Fruit fly (Drosophila melanogaster): Measurements from ENCODE around the gene Drsl6.

DNA sequence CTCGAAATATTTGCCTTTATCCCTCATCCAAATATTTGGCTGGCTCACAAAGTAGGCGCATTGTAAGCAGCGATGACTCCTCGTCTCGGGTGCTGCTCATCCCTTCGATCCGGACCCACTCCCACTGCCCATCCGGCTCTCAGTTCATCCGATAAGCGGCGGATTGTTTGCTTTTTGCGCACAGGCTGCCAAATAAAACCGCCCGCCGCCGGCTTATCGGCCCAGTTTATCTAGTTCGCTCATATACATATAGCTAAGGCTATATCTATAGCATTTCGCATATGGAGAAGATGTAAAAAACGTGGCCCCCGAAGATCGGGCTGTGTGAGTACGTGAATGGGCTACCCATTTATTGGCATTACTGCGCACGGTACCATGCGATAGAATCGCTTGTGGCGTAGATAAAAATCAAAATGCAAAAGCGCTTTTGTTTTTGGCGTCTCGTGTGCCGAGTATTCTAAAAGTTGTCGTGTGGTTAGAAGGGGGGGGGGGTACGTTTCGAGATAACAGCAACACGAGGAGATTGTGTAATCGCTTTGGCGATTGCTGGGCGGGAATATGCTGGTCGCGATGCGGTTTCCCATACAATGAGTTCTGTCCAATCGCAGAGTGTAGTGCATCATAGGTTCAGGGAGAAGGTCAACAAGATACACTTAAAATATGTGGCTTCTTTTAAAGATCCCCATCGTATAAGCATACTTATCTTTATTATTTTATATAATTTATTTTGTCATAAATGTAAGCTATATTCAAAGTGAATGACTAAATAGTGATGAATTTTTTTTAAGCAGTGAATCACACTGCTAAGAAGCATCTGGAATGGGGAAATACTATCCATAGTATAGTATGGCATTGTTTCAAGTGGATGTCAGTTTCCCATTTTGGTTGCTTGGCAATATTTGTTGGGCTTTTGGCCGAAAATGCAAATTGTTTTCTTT lies 27.3 kb downstream of the Drsl6 start:
- TF ChIP-seq zen2 (GFP tag; IDR thresholded peaks at IDR 0.05; ENCODE audit: partially characterized antibody) (no peak), HmgZ (tag; optimal IDR thresholded peaks at IDR 0.05) (no peak), Hmr (GFP tag; optimal IDR thresholded peaks at IDR 0.05) (no peak)

Measured in whole organism, embryonic.